Worm (Caenorhabditis elegans) whole organism, L4 larva: Measurements from ENCODE around the gene ZK470.2.

Source experiments
- D1046.2 ChIP-seq: fragments of 200-800 bp; sonication (Bioruptor generic); IDR thresholded peaks from 2 replicates; pipeline ENCODE4 v1.3.6; 2022; ENCODE audit warnings: missing genetic modification characterization, missing compliant biosample characterization
- F10B5.3 ChIP-seq: sonication (generic microtip); optimal IDR thresholded peaks from 2 replicates; lab custom pipeline; 2016; ENCODE audit warnings: mild to moderate bottlenecking, missing genetic modification characterization, missing compliant biosample characterization
- F26F4.8 ChIP-seq: fragments of 200-800 bp; sonication (Bioruptor generic); conservative IDR thresholded peaks from 2 replicates; pipeline ENCODE4 v1.3.6; 2022; ENCODE audit warnings: missing genetic modification characterization, missing compliant biosample characterization
- F37D6.2 ChIP-seq: sonication (generic microtip); optimal IDR thresholded peaks from 2 replicates; lab custom pipeline; 2016; ENCODE audit warnings: mild to moderate bottlenecking, missing genetic modification characterization, missing compliant biosample characterization
- T20F7.1 ChIP-seq: fragments of 200-800 bp; sonication (Bioruptor generic); optimal IDR thresholded peaks from 2 replicates; lab custom pipeline; 2018; ENCODE audit warnings: mild to moderate bottlenecking, missing genetic modification characterization, missing compliant biosample characterization
- aha-1 ChIP-seq: fragments of 150-350 bp; peaks from one replicate; lab custom pipeline; 2014; ENCODE audit warnings: missing biosample characterization, missing genetic modification characterization
- aly-2 ChIP-seq: sonication (generic microtip); optimal IDR thresholded peaks from 2 replicates; lab custom pipeline; 2018; ENCODE audit warnings: missing biosample characterization, missing genetic modification characterization
- ama-1 ChIP-seq: fragments of 150-350 bp; optimal IDR thresholded peaks from 2 replicates; lab custom pipeline; 2014; ENCODE audit warnings: inconsistent platforms, mixed read lengths
- arid-1 ChIP-seq: fragments of 200-800 bp; sonication (Bioruptor generic); conservative IDR thresholded peaks from 2 replicates; pipeline ENCODE4 v1.3.6; 2022; ENCODE audit warnings: missing genetic modification reagents, missing genetic modification characterization, missing compliant biosample characterization
- ceh-20 ChIP-seq: fragments of 200-800 bp; sonication (Bioruptor generic); IDR thresholded peaks from 2 replicates; pipeline ENCODE4 v1.3.6; 2022; ENCODE audit warnings: missing genetic modification reagents, missing genetic modification characterization, missing compliant biosample characterization
- ceh-32 ChIP-seq: sonication (generic microtip); optimal IDR thresholded peaks from 2 replicates; lab custom pipeline; 2016; ENCODE audit warnings: mild to moderate bottlenecking, missing genetic modification characterization, missing compliant biosample characterization; ENCODE audit not compliant: poor library complexity
- ceh-62 ChIP-seq: sonication (generic microtip); optimal IDR thresholded peaks from 2 replicates; lab custom pipeline; 2017; ENCODE audit warnings: missing biosample characterization, missing genetic modification characterization
- ctbp-1 ChIP-seq: fragments of 200-800 bp; sonication (Bioruptor generic); IDR thresholded peaks from 2 replicates; pipeline ENCODE4 v1.3.6; 2022; ENCODE audit warnings: missing genetic modification reagents, missing genetic modification characterization, missing compliant biosample characterization
- dmd-6 ChIP-seq: fragments of 200-800 bp; sonication (Bioruptor generic); IDR thresholded peaks from 2 replicates; pipeline ENCODE4 v1.3.6; 2022; ENCODE audit warnings: missing genetic modification reagents, missing genetic modification characterization, missing compliant biosample characterization
- dve-1 ChIP-seq: sonication (generic microtip); optimal IDR thresholded peaks from 2 replicates; lab custom pipeline; 2017; ENCODE audit warnings: antibody characterized with exemption, mild to moderate bottlenecking, missing genetic modification characterization, missing compliant biosample characterization; ENCODE audit not compliant: insufficient read depth
- fkh-10 ChIP-seq: fragments of 150-350 bp; optimal IDR thresholded peaks from 2 replicates; lab custom pipeline; 2014; ENCODE audit warnings: missing biosample characterization, missing genetic modification reagents, missing genetic modification characterization
- lim-7 ChIP-seq: fragments of 200-800 bp; sonication (Bioruptor generic); IDR thresholded peaks from 2 replicates; pipeline ENCODE4 v1.3.6; 2022; ENCODE audit warnings: missing genetic modification characterization, missing compliant biosample characterization
- lin-1 ChIP-seq: fragments of 200-800 bp; sonication (Bioruptor generic); IDR thresholded peaks from 2 replicates; pipeline ENCODE4 v1.3.6; 2022; ENCODE audit warnings: missing genetic modification reagents, missing genetic modification characterization, missing compliant biosample characterization
- lin-13 ChIP-seq: fragments of 150-350 bp; optimal IDR thresholded peaks from 2 replicates; lab custom pipeline; 2014; ENCODE audit warnings: missing biosample characterization, missing genetic modification reagents, missing genetic modification characterization
- lin-15B ChIP-seq: fragments of 150-350 bp; sonication (generic microtip); optimal IDR thresholded peaks from 3 replicates; lab custom pipeline; 2014; ENCODE audit warnings: missing biosample characterization, missing genetic modification characterization
- lin-29 ChIP-seq: fragments of 200-800 bp; sonication (Bioruptor generic); IDR thresholded peaks from 2 replicates; pipeline ENCODE4 v1.3.6; 2022; ENCODE audit warnings: missing genetic modification reagents, missing genetic modification characterization, missing compliant biosample characterization
- lin-39 ChIP-seq: fragments of 150-350 bp; optimal IDR thresholded peaks from 2 replicates; lab custom pipeline; 2014; ENCODE audit warnings: missing biosample characterization, missing genetic modification reagents, missing genetic modification characterization
- madf-9 ChIP-seq: fragments of 200-800 bp; sonication (Bioruptor generic); conservative IDR thresholded peaks from 2 replicates; pipeline ENCODE4 v1.3.6; 2022; ENCODE audit warnings: missing genetic modification reagents, missing genetic modification characterization, missing compliant biosample characterization
- mes-2 ChIP-seq: sonication (generic microtip); optimal IDR thresholded peaks from 2 replicates; lab custom pipeline; 2016; ENCODE audit warnings: missing genotype, mild to moderate bottlenecking, missing genetic modification characterization, missing compliant biosample characterization; ENCODE audit not compliant: poor library complexity, severe bottlenecking
- mxl-3 ChIP-seq: fragments of 200-800 bp; sonication (Bioruptor generic); optimal IDR thresholded peaks from 2 replicates; lab custom pipeline; 2018; ENCODE audit warnings: mild to moderate bottlenecking, missing genetic modification characterization, missing compliant biosample characterization
- nhr-111 ChIP-seq: fragments of 200-800 bp; sonication (Bioruptor generic); optimal IDR thresholded peaks from 2 replicates; lab custom pipeline; 2018; ENCODE audit warnings: mild to moderate bottlenecking, missing genetic modification characterization, missing compliant biosample characterization
- nhr-25 ChIP-seq: sonication (generic microtip); optimal IDR thresholded peaks from 2 replicates; lab custom pipeline; 2017; ENCODE audit warnings: missing genetic modification characterization, mild to moderate bottlenecking, missing compliant biosample characterization, antibody characterized with exemption, moderate library complexity, borderline replicate concordance; ENCODE audit not compliant: insufficient read depth
- nhr-77 ChIP-seq: fragments of 150-350 bp; optimal IDR thresholded peaks from 2 replicates; lab custom pipeline; 2014; ENCODE audit warnings: missing biosample characterization, missing genetic modification characterization
- pha-4 ChIP-seq, 2 experiments: fragments of 150-350 bp in 1 of 2; fragments of 200-800 bp in 1 of 2; sonication (Bioruptor generic) in 1 of 2; IDR thresholded peaks in 1 of 2; optimal IDR thresholded peaks in 1 of 2; 2 replicates each; pipeline versions ENCODE4 v1.3.6 to Lab custom; 2014 to 2022; ENCODE audit warnings: missing genetic modification characterization in 2 of 2, missing genetic modification reagents in 2 of 2, missing biosample characterization in 1 of 2, missing compliant biosample characterization in 1 of 2
- pqm-1 ChIP-seq: sonication (generic microtip); optimal IDR thresholded peaks from 2 replicates; lab custom pipeline; 2017; ENCODE audit warnings: missing biosample characterization, missing genetic modification characterization
- rbr-2 ChIP-seq: sonication (generic microtip); optimal IDR thresholded peaks from 2 replicates; lab custom pipeline; 2016; ENCODE audit warnings: missing genotype, missing genetic modification characterization, missing compliant biosample characterization
- set-16 ChIP-seq: fragments of 200-800 bp; sonication (Bioruptor generic); IDR thresholded peaks from 2 replicates; pipeline ENCODE4 v1.3.6; 2022; ENCODE audit warnings: missing genetic modification reagents, missing genetic modification characterization, missing compliant biosample characterization
- skn-1 ChIP-seq: fragments of 150-350 bp; optimal IDR thresholded peaks from 2 replicates; lab custom pipeline; 2014; ENCODE audit warnings: missing biosample characterization, missing genetic modification characterization
- tra-1 ChIP-seq: fragments of 200-800 bp; sonication (Bioruptor generic); IDR thresholded peaks from 2 replicates; pipeline ENCODE4 v1.3.6; 2022; ENCODE audit warnings: missing genetic modification reagents, missing genetic modification characterization, missing compliant biosample characterization
- unc-62 ChIP-seq, 3 experiments: fragments of 150-350 bp in 1 of 3; sonication (generic microtip); optimal IDR thresholded peaks in 2 of 3; peaks in 1 of 3; 1 replicate in 1 of 3; 2 replicates in 2 of 3; lab custom pipeline; 2014 to 2017; ENCODE audit warnings: missing biosample characterization in 3 of 3, missing genetic modification characterization in 3 of 3, missing genetic modification reagents in 3 of 3, missing genotype in 1 of 3
- zfp-3 ChIP-seq: fragments of 200-800 bp; sonication (Bioruptor generic); conservative IDR thresholded peaks from 2 replicates; pipeline ENCODE4 v1.3.6; 2022; ENCODE audit warnings: missing genetic modification reagents, missing genetic modification characterization, missing compliant biosample characterization
- ztf-7 ChIP-seq: fragments of 150-350 bp; optimal IDR thresholded peaks from 2 replicates; lab custom pipeline; 2014; ENCODE audit warnings: missing biosample characterization, missing genetic modification characterization

ZK470.2 gene

ce11 chrX:4193080-4193479 is 58.1 kb downstream of the ZK470.2 start (continued):
- TF ChIP-seq ceh-20 (GFP tag; lab: Robert Waterston, UW): no peak
- no peak for TF ChIP-seq lin-39
- TF ChIP-seq ceh-62 (tag; lab: Kevin White, UChicago): no peak
- TF ChIP-seq dmd-6: peak; percentile 41
- TF ChIP-seq ama-1 (lab: Kevin White, UChicago): no peak
- TF ChIP-seq zfp-3 (GFP tag; lab: Robert Waterston, UW): peak; percentile 82
- peak; percentile 41; the same call in 1 of the 2 replicates for TF ChIP-seq madf-9 (GFP tag; lab: Robert Waterston, UW)
- TF ChIP-seq aly-2 (tag; lab: Kevin White, UChicago): peak; percentile 60
- TF ChIP-seq fkh-10 (GFP tag; lab: Kevin White, UChicago): no peak
- 0 out of 2 replicates have a peak, but pooled peaks have one; percentile 22 for TF ChIP-seq ctbp-1 (GFP tag; lab: Robert Waterston, UW)
- TF ChIP-seq tra-1 (GFP tag; lab: Robert Waterston, UW): no peak
- TF ChIP-seq pha-4 (GFP tag; IDR thresholded peaks at IDR 0.05; lab: Robert Waterston, UW): peak; percentile 48; the same call in 1 of the 2 replicates
- no peak for TF ChIP-seq pha-4 (tag; optimal IDR thresholded peaks at IDR 0.05; lab: Kevin White, UChicago)
- no peak for TF ChIP-seq rbr-2 (tag; lab: Kevin White, UChicago)
- no peak for TF ChIP-seq pqm-1 (tag; lab: Kevin White, UChicago)
- no peak for TF ChIP-seq mes-2
- no peak for TF ChIP-seq lin-15B (tag; lab: Kevin White, UChicago)
- TF ChIP-seq unc-62 (GFP tag; optimal IDR thresholded peaks at IDR 0.05 in 1 of 2; lab: Kevin White, UChicago): no peak
- TF ChIP-seq unc-62 (tag; optimal IDR thresholded peaks at IDR 0.05; lab: Kevin White, UChicago): no peak
- TF ChIP-seq F26F4.8 (GFP tag; lab: Robert Waterston, UW): no peak
- no peak for TF ChIP-seq mxl-3 (GFP tag; lab: Kevin White, UChicago)
- TF ChIP-seq set-16: no peak
- TF ChIP-seq skn-1 (tag; lab: Kevin White, UChicago): no peak
- TF ChIP-seq nhr-111: no peak
- peak; percentile 28; the same call in 1 of the 2 replicates for TF ChIP-seq lin-1
- no peak for TF ChIP-seq nhr-25 (tag; lab: Kevin White, UChicago)
- TF ChIP-seq dve-1 (tag; lab: Kevin White, UChicago): peak; percentile 18
- TF ChIP-seq D1046.2 (GFP tag; lab: Robert Waterston, UW): no peak
- TF ChIP-seq ztf-7 (tag; lab: Kevin White, UChicago): no peak
- TF ChIP-seq aha-1 (tag; lab: Kevin White, UChicago): no peak
- no peak for TF ChIP-seq lin-13 (GFP tag; lab: Kevin White, UChicago)
- TF ChIP-seq nhr-77 (tag; lab: Kevin White, UChicago): no peak
- TF ChIP-seq F37D6.2 (tag; lab: Kevin White, UChicago): no peak
- TF ChIP-seq ceh-32: no peak
- TF ChIP-seq F10B5.3 (tag; lab: Kevin White, UChicago): no peak
- TF ChIP-seq T20F7.1 (GFP tag; lab: Kevin White, UChicago): peak; percentile 58
- no peak for TF ChIP-seq arid-1 (GFP tag; lab: Robert Waterston, UW)
- TF ChIP-seq lin-29 (GFP tag; lab: Robert Waterston, UW): no peak
- no peak for TF ChIP-seq lim-7
- TF ChIP-seq, all 104 proteins: peak for 25

ce11 chrX:4196431-4196830 is 61.5 kb downstream of the ZK470.2 start, which contains the start of gene F20B6.4:
F20B6.4 (minus strand) TSS chrX:4196531.
- TF ChIP-seq pha-4 (GFP tag; IDR thresholded peaks at IDR 0.05; lab: Robert Waterston, UW): no peak
- no peak for TF ChIP-seq pha-4 (tag; optimal IDR thresholded peaks at IDR 0.05; lab: Kevin White, UChicago)
- no peak for TF ChIP-seq ctbp-1 (GFP tag; lab: Robert Waterston, UW)
